Fruit fly (Drosophila melanogaster) Kc167 (cell line): ENCODE data around the gene Faa.

Source experiments
- Sin3A ChIP-seq: fragments of >200 bp; optimal IDR thresholded peaks from 2 replicates; lab custom pipeline; 2018; ENCODE audit warnings: missing external identifiers
- psq ChIP-seq: fragments of >200 bp; optimal IDR thresholded peaks from 2 replicates; lab custom pipeline; 2017; ENCODE audit warnings: missing external identifiers
- ttk ChIP-seq: sonication (Bioruptor generic); optimal IDR thresholded peaks from 2 replicates; lab custom pipeline; 2017; ENCODE audit warnings: missing external identifiers

DNA sequence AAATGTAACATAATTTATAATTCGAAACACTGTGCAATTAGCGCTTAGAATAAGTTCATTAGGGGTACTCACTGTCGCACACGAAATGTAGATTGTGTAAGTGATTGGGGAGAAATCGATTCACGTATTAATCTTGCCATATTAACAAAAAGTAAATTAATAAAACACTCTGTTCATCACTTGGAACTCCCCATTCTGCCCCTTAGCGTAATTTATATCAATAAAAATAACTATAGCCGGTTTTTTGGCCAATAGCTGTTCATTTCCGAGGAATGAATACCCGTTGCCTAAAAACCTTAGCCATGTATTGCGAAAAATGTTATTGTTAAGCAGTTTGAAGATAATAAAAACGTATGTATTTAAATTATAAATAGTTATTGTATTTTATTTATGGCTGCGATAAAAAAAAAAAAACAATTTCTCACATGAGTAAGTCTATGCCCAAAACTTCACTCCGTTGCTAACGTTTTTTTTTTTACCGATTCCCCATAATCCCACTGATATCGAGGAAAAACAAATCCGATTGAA lies 14.4 kb downstream of the Faa start, which contains the start of gene Ugt305A1:
- no peak for TF ChIP-seq ttk (lab: Kevin White, UChicago)
- TF ChIP-seq Sin3A (lab: Kevin White, UChicago): no peak
- TF ChIP-seq psq (lab: Kevin White, UChicago): no peak
